Fruit fly (Drosophila melanogaster) whole organism: ENCODE measurements around the gene GV1.

Experiments
- CG8478 ChIP-seq: fragments of >200 bp; optimal IDR thresholded peaks from 2 replicates; lab custom pipeline; 2018; ENCODE audit warnings: inconsistent platforms
- Dll ChIP-seq: fragments of >200 bp; optimal IDR thresholded peaks from 2 replicates; lab custom pipeline; 2017
- EcR ChIP-seq, 2 experiments: fragments of >200 bp; optimal IDR thresholded peaks; 2 replicates each; lab custom pipeline; 2017; ENCODE audit warnings: missing biosample characterization in 2 of 2, missing genetic modification characterization in 2 of 2, missing genetic modification reagents in 2 of 2
- pan ChIP-seq: fragments of >200 bp; optimal IDR thresholded peaks from 2 replicates; lab custom pipeline; 2017
- psq ChIP-seq: fragments of >200 bp; optimal IDR thresholded peaks from 2 replicates; lab custom pipeline; 2017
- usp ChIP-seq: fragments of >200 bp; optimal IDR thresholded peaks from 2 replicates; lab custom pipeline; 2017; ENCODE audit warnings: missing biosample characterization, missing genetic modification characterization, mixed read lengths

GV1 gene

dm6 chr3L:1810288-1810687 lies at the start of gene GV1:
Gene GV1 (plus strand): TSS chr3L:1810588.
- TF ChIP-seq Dll (lab: Kevin White, UChicago) (no peak), EcR (GFP tag; optimal IDR thresholded peaks at IDR 0.05; lab: Kevin White, UChicago) (no peak), CG8478 (lab: Kevin White, UChicago) (no peak), usp (no peak), psq (lab: Kevin White, UChicago) (no peak), pan (no peak)

- TF ChIP-seq Dll (lab: Kevin White, UChicago): no peak
- TF ChIP-seq EcR (GFP tag; optimal IDR thresholded peaks at IDR 0.05; lab: Kevin White, UChicago): no peak
- TF ChIP-seq psq (lab: Kevin White, UChicago): no peak
- no peak for TF ChIP-seq usp
- TF ChIP-seq pan: no peak
- TF ChIP-seq CG8478 (lab: Kevin White, UChicago): no peak
Observed at dm6 chr3L:1771658-1772057, 38.7 kb upstream of the GV1 start, which contains the start of gene Dhc62B. Gene Dhc62B (minus strand): TSS chr3L:1771758.

- TF ChIP-seq usp (no peak), CG8478 (lab: Kevin White, UChicago) (no peak), EcR (GFP tag; optimal IDR thresholded peaks at IDR 0.05; lab: Kevin White, UChicago) (no peak)
Observed at dm6 chr3L:1772593-1772992, 37.8 kb upstream of the GV1 start.

dm6 chr3L:1774713-1775648 lies 35.4 kb upstream of the GV1 start, which contains the start of the genes CG13933 and PolD2:
Gene CG13933 (minus strand): TSS chr3L:1775147.
Gene PolD2 (plus strand): TSS chr3L:1775633.
- no peak for TF ChIP-seq CG8478 (lab: Kevin White, UChicago)
- no peak for TF ChIP-seq pan
- no peak for TF ChIP-seq usp
- no peak for TF ChIP-seq Dll (lab: Kevin White, UChicago)
- TF ChIP-seq EcR (GFP tag; optimal IDR thresholded peaks at IDR 0.05; lab: Kevin White, UChicago): no peak
- TF ChIP-seq psq (lab: Kevin White, UChicago): no peak

dm6 chr3L:1777249-1777648 lies 33.1 kb upstream of the GV1 start, which contains the start of the genes CG2021 and mRpL46:
Gene CG2021 (minus strand): TSS chr3L:1777411.
Gene mRpL46 (plus strand): TSS chr3L:1777439.
- no peak for TF ChIP-seq Dll (lab: Kevin White, UChicago)
- TF ChIP-seq EcR (GFP tag; optimal IDR thresholded peaks at IDR 0.05; lab: Kevin White, UChicago): no peak
- no peak for TF ChIP-seq usp
- TF ChIP-seq CG8478 (lab: Kevin White, UChicago): no peak
- TF ChIP-seq psq (lab: Kevin White, UChicago): no peak
- no peak for TF ChIP-seq pan

dm6 chr3L:1784092-1784491 lies 26.3 kb upstream of the GV1 start:
- TF ChIP-seq usp (no peak), EcR (GFP tag; optimal IDR thresholded peaks at IDR 0.05; lab: Kevin White, UChicago) (no peak), pan (no peak), Dll (lab: Kevin White, UChicago) (no peak), CG8478 (lab: Kevin White, UChicago) (no peak), psq (lab: Kevin White, UChicago) (no peak)

dm6 chr3L:1789339-1789738 lies 21.0 kb upstream of the GV1 start:
- TF ChIP-seq pan (no peak), EcR (GFP tag; optimal IDR thresholded peaks at IDR 0.05; lab: Kevin White, UChicago) (no peak), psq (lab: Kevin White, UChicago) (no peak), CG8478 (lab: Kevin White, UChicago) (no peak), Dll (lab: Kevin White, UChicago) (no peak), usp (no peak)

dm6 chr3L:1794164-1794942 lies 16.0 kb upstream of the GV1 start:
- peak; percentile 85 for TF ChIP-seq Dll (lab: Kevin White, UChicago)
- no peak for TF ChIP-seq usp
- TF ChIP-seq pan: no peak
- TF ChIP-seq CG8478 (lab: Kevin White, UChicago): no peak
- no peak for TF ChIP-seq psq (lab: Kevin White, UChicago)
- TF ChIP-seq EcR (GFP tag; optimal IDR thresholded peaks at IDR 0.05; lab: Kevin White, UChicago): no peak

- TF ChIP-seq EcR (GFP tag; optimal IDR thresholded peaks at IDR 0.05; lab: Kevin White, UChicago) (no peak), CG8478 (lab: Kevin White, UChicago) (no peak), pan (no peak), usp (no peak)
Observed at dm6 chr3L:1794943-1795696, 15.3 kb upstream of the GV1 start, which contains the start of the genes alpha-Spec, dlt and Cdc37. Gene alpha-Spec (minus strand): TSS chr3L:1795328. Gene dlt (minus strand): TSS chr3L:1795328. Gene Cdc37 (plus strand): TSS chr3L:1795392.

dm6 chr3L:1797005-1797404 lies 13.4 kb upstream of the GV1 start, which contains the start of gene CG12020:
Gene CG12020 (plus strand): TSS chr3L:1797305.
- TF ChIP-seq psq (lab: Kevin White, UChicago) (no peak), Dll (lab: Kevin White, UChicago) (no peak), EcR (GFP tag; optimal IDR thresholded peaks at IDR 0.05; lab: Kevin White, UChicago) (no peak), pan (no peak), CG8478 (lab: Kevin White, UChicago) (no peak), usp (no peak)

- peak; percentile 54 for TF ChIP-seq Dll (lab: Kevin White, UChicago)
- TF ChIP-seq EcR (GFP tag; optimal IDR thresholded peaks at IDR 0.05; lab: Kevin White, UChicago): no peak
Observed at dm6 chr3L:1798649-1799048, 11.7 kb upstream of the GV1 start, which contains the start of gene Patj. Gene Patj (plus strand): TSS chr3L:1798803.
